Fruit fly (Drosophila melanogaster) whole organism, pupa: ENCODE data around the gene Ube4B.

ENCODE experiments used
- CG13204 ChIP-seq: fragments of 200-800 bp; sonication (Bioruptor generic); optimal IDR thresholded peaks from 2 replicates; lab custom pipeline; 2018; ENCODE audit warnings: missing biosample characterization, mild to moderate bottlenecking, missing genetic modification characterization, moderate library complexity
- CG15710 ChIP-seq: fragments of 200-800 bp; sonication (Bioruptor generic); optimal IDR thresholded peaks from 2 replicates; lab custom pipeline; 2018; ENCODE audit warnings: missing biosample characterization, mild to moderate bottlenecking, missing genetic modification characterization, moderate library complexity
- CG17806 ChIP-seq: fragments of 200-800 bp; sonication (Bioruptor generic); optimal IDR thresholded peaks from 2 replicates; lab custom pipeline; 2018; ENCODE audit warnings: missing biosample characterization, mild to moderate bottlenecking, missing genetic modification characterization, moderate library complexity
- CG32121 ChIP-seq: fragments of 200-800 bp; sonication (Bioruptor generic); IDR thresholded peaks from 2 replicates; pipeline ENCODE4 v1.3.6; 2022; ENCODE audit warnings: missing biosample characterization, missing genetic modification characterization
- CG4496 ChIP-seq: fragments of 200-800 bp; sonication (Bioruptor generic); IDR thresholded peaks from 3 replicates; pipeline ENCODE4 v1.3.6; 2022; ENCODE audit warnings: missing biosample characterization, missing genetic modification characterization
- CG8159 ChIP-seq: fragments of 200-800 bp; sonication (Bioruptor generic); optimal IDR thresholded peaks from 3 replicates; lab custom pipeline; 2018; ENCODE audit warnings: missing biosample characterization, mild to moderate bottlenecking, missing genetic modification characterization, moderate library complexity
- D1 ChIP-seq: fragments of 200-800 bp; sonication (Bioruptor generic); optimal IDR thresholded peaks from 2 replicates; lab custom pipeline; 2018; ENCODE audit warnings: missing biosample characterization, mild to moderate bottlenecking, missing genetic modification characterization, moderate library complexity
- EcR ChIP-seq: fragments of 200-800 bp; sonication (Bioruptor generic); optimal IDR thresholded peaks from 3 replicates; lab custom pipeline; 2019; ENCODE audit warnings: missing biosample characterization, missing genetic modification characterization, mild to moderate bottlenecking, moderate library complexity, missing genetic modification reagents
- Ets98B ChIP-seq: fragments of 200-800 bp; sonication (Bioruptor generic); IDR thresholded peaks from 2 replicates; pipeline ENCODE4 v1.3.6; 2022; ENCODE audit warnings: missing biosample characterization, missing genetic modification characterization
- Pif1B ChIP-seq: fragments of 200-800 bp; sonication (Bioruptor generic); optimal IDR thresholded peaks from 3 replicates; lab custom pipeline; 2016; ENCODE audit warnings: missing biosample characterization, missing genetic modification characterization
- Snoo ChIP-seq: fragments of 200-800 bp; sonication (Bioruptor generic); optimal IDR thresholded peaks from 3 replicates; lab custom pipeline; 2017; ENCODE audit warnings: missing biosample characterization, mild to moderate bottlenecking, missing genetic modification characterization, inconsistent platforms
- gl ChIP-seq: fragments of 200-800 bp; sonication (Bioruptor generic); optimal IDR thresholded peaks from 2 replicates; lab custom pipeline; 2018; ENCODE audit warnings: missing biosample characterization, mild to moderate bottlenecking, missing genetic modification characterization
- rn ChIP-seq: fragments of 200-800 bp; sonication (Bioruptor generic); IDR thresholded peaks from 2 replicates; pipeline ENCODE4 v1.3.6; 2022; ENCODE audit warnings: missing biosample characterization, missing genetic modification characterization

dm6 chr2L:13003659-13004058 is 15.6 kb downstream of the Ube4B start:
- no peak for TF ChIP-seq Snoo (tag; lab: Kevin White, UChicago)
- no peak for TF ChIP-seq CG8159 (tag; lab: Kevin White, UChicago)
- TF ChIP-seq gl (tag; lab: Kevin White, UChicago) = no peak
- no peak for TF ChIP-seq Ets98B (GFP tag; lab: Robert Waterston, UW)
- no peak for TF ChIP-seq Pif1B (GFP tag; lab: Kevin White, UChicago)
- TF ChIP-seq D1 (tag; lab: Kevin White, UChicago) = no peak
- no peak for TF ChIP-seq CG15710
- TF ChIP-seq CG13204 (GFP tag; lab: Kevin White, UChicago) = no peak
- TF ChIP-seq rn = no peak
- TF ChIP-seq CG17806 (tag; lab: Kevin White, UChicago) = no peak
- TF ChIP-seq CG4496 (GFP tag; lab: Robert Waterston, UW) = no peak
- TF ChIP-seq EcR = no peak
- no peak for TF ChIP-seq CG32121 (GFP tag; lab: Robert Waterston, UW)
